Fruit fly (Drosophila melanogaster) whole organism, wandering third instar larva: ENCODE results near the gene mthl14.
A peak's percentile ranks its signal among the peaks of the same experiment; 100 is the strongest.

Experiments
- Abd-B ChIP-seq: fragments of >200 bp; optimal IDR thresholded peaks from 2 replicates; lab custom pipeline; 2017; ENCODE audit warnings: missing biosample characterization, missing genetic modification characterization
- CG32264 ChIP-seq: fragments of 200-800 bp; sonication (Bioruptor generic); optimal IDR thresholded peaks from 2 replicates; lab custom pipeline; 2016; ENCODE audit warnings: missing biosample characterization, missing genetic modification characterization
- CG9705 ChIP-seq: fragments of 200-800 bp; sonication (Bioruptor generic); optimal IDR thresholded peaks from 2 replicates; lab custom pipeline; 2018; ENCODE audit warnings: missing biosample characterization, mild to moderate bottlenecking, missing genetic modification characterization
- CrebA ChIP-seq: fragments of 200-800 bp; sonication (Bioruptor generic); optimal IDR thresholded peaks from 2 replicates; lab custom pipeline; 2016; ENCODE audit warnings: missing biosample characterization, mild to moderate bottlenecking, missing genetic modification characterization, borderline replicate concordance
- Dfd ChIP-seq: fragments of >200 bp; optimal IDR thresholded peaks from 2 replicates; lab custom pipeline; 2017; ENCODE audit warnings: missing biosample characterization, missing genetic modification characterization
- Dif ChIP-seq: fragments of 200-275, 200-300 bp; sonication (Bioruptor generic); optimal IDR thresholded peaks from 2 replicates; lab custom pipeline; 2018; ENCODE audit warnings: missing biosample characterization, missing genetic modification characterization; ENCODE audit not compliant: partially characterized antibody
- GATAd ChIP-seq: sonication (Bioruptor generic); optimal IDR thresholded peaks from 2 replicates; lab custom pipeline; 2016; ENCODE audit warnings: missing biosample characterization, missing genetic modification characterization
- HLH106 ChIP-seq: fragments of 200-800 bp; optimal IDR thresholded peaks from 3 replicates; lab custom pipeline; 2019; ENCODE audit warnings: missing biosample characterization, mild to moderate bottlenecking, missing genetic modification characterization, moderate library complexity
- Hnf4 ChIP-seq: fragments of 200-800 bp; sonication (Bioruptor generic); optimal IDR thresholded peaks from 2 replicates; lab custom pipeline; 2016; ENCODE audit warnings: missing biosample characterization, mild to moderate bottlenecking, missing genetic modification characterization
- Hr78 ChIP-seq: fragments of >200 bp; optimal IDR thresholded peaks from 2 replicates; lab custom pipeline; 2017; ENCODE audit warnings: missing biosample characterization, missing genetic modification characterization
- Hr83 ChIP-seq: fragments of 200-300 bp; sonication (Bioruptor generic); optimal IDR thresholded peaks from 2 replicates; lab custom pipeline; 2016; ENCODE audit warnings: missing biosample characterization, mild to moderate bottlenecking, missing genetic modification characterization, moderate library complexity; ENCODE audit not compliant: poor library complexity, severe bottlenecking
- Jra ChIP-seq: sonication (Bioruptor generic); optimal IDR thresholded peaks from 2 replicates; lab custom pipeline; 2016; ENCODE audit warnings: missing biosample characterization, missing genetic modification characterization
- Mio ChIP-seq: sonication (Bioruptor generic); optimal IDR thresholded peaks from 2 replicates; lab custom pipeline; 2016; ENCODE audit warnings: missing biosample characterization, missing genetic modification characterization
- Myc ChIP-seq: fragments of >200 bp; optimal IDR thresholded peaks from 2 replicates; lab custom pipeline; 2017
- N ChIP-seq: fragments of >200 bp; optimal IDR thresholded peaks from 2 replicates; lab custom pipeline; 2018; ENCODE audit warnings: missing biosample characterization, missing external identifiers, missing genetic modification characterization
- OdsH ChIP-seq: fragments of 200-800 bp; sonication (Bioruptor generic); optimal IDR thresholded peaks from 2 replicates; lab custom pipeline; 2016; ENCODE audit warnings: missing biosample characterization, mild to moderate bottlenecking, missing genetic modification characterization
- Rel ChIP-seq, 2 experiments: fragments of 200-800 bp; sonication (Bioruptor generic) in 1 of 2; optimal IDR thresholded peaks; 2 replicates in 1 of 2; 3 replicates in 1 of 2; lab custom pipeline; 2016 to 2019; ENCODE audit warnings: mild to moderate bottlenecking in 2 of 2, missing biosample characterization in 2 of 2, missing genetic modification characterization in 2 of 2, moderate library complexity in 1 of 2
- Sp1 ChIP-seq: fragments of 200-800 bp; sonication (Bioruptor generic); optimal IDR thresholded peaks from 3 replicates; lab custom pipeline; 2019; ENCODE audit warnings: missing biosample characterization, mild to moderate bottlenecking, missing genetic modification characterization, moderate library complexity
- Vsx2 ChIP-seq: fragments of 200-300, 225-300 bp; sonication (Bioruptor generic); optimal IDR thresholded peaks from 2 replicates; lab custom pipeline; 2018; ENCODE audit warnings: missing biosample characterization, missing genetic modification characterization; ENCODE audit not compliant: partially characterized antibody
- br ChIP-seq: fragments of 200-800 bp; sonication (Bioruptor generic); optimal IDR thresholded peaks from 2 replicates; lab custom pipeline; 2016; ENCODE audit warnings: missing biosample characterization, missing genetic modification characterization
- brk ChIP-seq: fragments of 200-800 bp; sonication (Bioruptor generic); optimal IDR thresholded peaks from 2 replicates; lab custom pipeline; 2016; ENCODE audit warnings: missing biosample characterization, mild to moderate bottlenecking, missing genetic modification characterization
- dl ChIP-seq, 2 experiments: fragments of 175-275, 200-275 bp in 1 of 2; fragments of 200-275 bp in 1 of 2; sonication (Bioruptor generic); optimal IDR thresholded peaks; lab custom pipeline; 2018; ENCODE audit warnings: mild to moderate bottlenecking in 2 of 2, missing biosample characterization in 2 of 2, missing genetic modification characterization in 2 of 2, moderate library complexity in 2 of 2; ENCODE audit not compliant: partially characterized antibody in 2 of 2, insufficient read depth in 1 of 2
- dmrt93B ChIP-seq: fragments of 200-800 bp; sonication (Bioruptor generic); optimal IDR thresholded peaks from 2 replicates; lab custom pipeline; 2018; ENCODE audit warnings: missing biosample characterization, mild to moderate bottlenecking, missing genetic modification characterization
- dsf ChIP-seq: sonication (Bioruptor generic); optimal IDR thresholded peaks from 2 replicates; lab custom pipeline; 2016; ENCODE audit warnings: missing biosample characterization, missing genetic modification characterization, borderline replicate concordance
- ey ChIP-seq: fragments of 200-800 bp; sonication (Bioruptor generic); optimal IDR thresholded peaks from 2 replicates; lab custom pipeline; 2016; ENCODE audit warnings: missing biosample characterization, missing genetic modification characterization
- foxo ChIP-seq, 2 experiments: fragments of 200-800 bp; sonication (Bioruptor generic); optimal IDR thresholded peaks; 2 replicates in 1 of 2; 3 replicates in 1 of 2; lab custom pipeline; 2016 to 2017; ENCODE audit warnings: missing biosample characterization in 2 of 2, missing genetic modification characterization in 2 of 2
- fru ChIP-seq: fragments of 200-800 bp; sonication (Bioruptor generic); optimal IDR thresholded peaks from 3 replicates; lab custom pipeline; 2016; ENCODE audit warnings: missing biosample characterization, mild to moderate bottlenecking, missing genetic modification characterization
- h ChIP-seq: fragments of 200-800 bp; sonication (Bioruptor generic); optimal IDR thresholded peaks from 3 replicates; lab custom pipeline; 2016; ENCODE audit warnings: missing biosample characterization, mild to moderate bottlenecking, missing genetic modification characterization
- jim ChIP-seq: fragments of 175-275, 200-325 bp; sonication (Bioruptor generic); optimal IDR thresholded peaks from 2 replicates; lab custom pipeline; 2016; ENCODE audit warnings: missing biosample characterization, mild to moderate bottlenecking, missing genetic modification characterization
- lola ChIP-seq: fragments of >200 bp; optimal IDR thresholded peaks from 2 replicates; lab custom pipeline; 2017; ENCODE audit warnings: missing biosample characterization, missing genetic modification characterization
- pan ChIP-seq: fragments of >200 bp; optimal IDR thresholded peaks from 2 replicates; lab custom pipeline; 2017
- psq ChIP-seq: fragments of 200-800 bp; sonication (Bioruptor generic); optimal IDR thresholded peaks from 3 replicates; lab custom pipeline; 2017; ENCODE audit warnings: missing biosample characterization, mild to moderate bottlenecking, missing genetic modification characterization, moderate library complexity
- rgr ChIP-seq: fragments of 200-800 bp; sonication (Bioruptor generic); optimal IDR thresholded peaks from 3 replicates; lab custom pipeline; 2016; ENCODE audit warnings: missing biosample characterization, mild to moderate bottlenecking, missing genetic modification characterization
- sage ChIP-seq: fragments of 200-800 bp; sonication (Bioruptor generic); optimal IDR thresholded peaks from 2 replicates; lab custom pipeline; 2016; ENCODE audit warnings: missing biosample characterization, mild to moderate bottlenecking, missing genetic modification characterization
- sv ChIP-seq: fragments of 200-800 bp; sonication (Bioruptor generic); optimal IDR thresholded peaks from 3 replicates; lab custom pipeline; 2016; ENCODE audit warnings: missing biosample characterization, missing genetic modification characterization
- tai ChIP-seq: sonication (Bioruptor generic); optimal IDR thresholded peaks from 2 replicates; lab custom pipeline; 2016; ENCODE audit warnings: missing biosample characterization, missing genetic modification characterization
- usp ChIP-seq: fragments of >200 bp; optimal IDR thresholded peaks from 2 replicates; lab custom pipeline; 2017; ENCODE audit warnings: missing biosample characterization, missing genetic modification characterization
- woc ChIP-seq: sonication (Bioruptor generic); optimal IDR thresholded peaks from 2 replicates; lab custom pipeline; 2016; ENCODE audit warnings: missing biosample characterization, mild to moderate bottlenecking, missing genetic modification characterization

Gene mthl14

DNA sequence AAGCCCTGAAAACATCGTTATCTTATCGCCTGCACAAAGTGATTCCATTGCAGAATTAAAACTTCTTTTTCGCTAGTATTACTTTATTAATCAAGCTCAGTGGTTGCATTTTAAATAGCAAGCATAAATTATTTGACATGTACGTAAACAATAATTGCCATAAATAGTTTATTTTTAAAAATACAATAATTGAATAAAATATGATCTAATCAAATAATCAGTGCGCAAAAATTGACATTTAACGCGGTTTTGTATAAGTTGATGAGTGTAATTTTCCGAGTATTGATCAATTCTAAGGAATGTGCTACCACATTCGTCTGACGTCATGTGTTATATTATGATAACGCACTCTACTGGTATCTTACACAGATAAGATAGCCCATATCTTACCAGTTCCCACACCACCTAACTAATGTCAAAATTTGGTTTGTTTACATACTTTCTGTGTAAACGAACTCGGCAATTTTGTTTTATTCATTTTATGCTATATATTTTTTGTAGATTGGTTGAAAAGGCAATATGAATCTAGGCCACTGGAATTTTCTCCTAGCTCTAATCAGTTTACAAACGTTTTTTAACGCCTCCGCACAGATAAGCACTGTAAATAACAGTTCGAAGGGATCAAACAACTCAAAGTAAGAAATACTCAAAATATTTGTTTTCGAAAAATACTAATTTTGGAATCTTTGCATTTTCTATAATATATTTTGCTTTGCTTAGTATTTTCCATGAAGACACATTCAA, at the start of gene mthl14:
Gene mthl14, plus strand, starts transcription at position 10 of the 744 bp plus-strand sequence.
- TF ChIP-seq Jra, result no peak
- no peak for TF ChIP-seq HLH106 (tag; lab: Kevin White, UChicago)
- TF ChIP-seq Mio (GFP tag; lab: Kevin White, UChicago), result no peak
- TF ChIP-seq Dif, result no peak
- no peak for TF ChIP-seq tai (GFP tag; lab: Kevin White, UChicago)

dm6 chr3L:199050-199745, 48.1 kb upstream of the mthl14 start:
- TF ChIP-seq OdsH (GFP tag; lab: Kevin White, UChicago), result no peak
- peak; percentile 98 for TF ChIP-seq Dif
- TF ChIP-seq Rel (GFP tag; optimal IDR thresholded peaks at IDR 0.05; lab: Kevin White, UChicago), result no peak
- TF ChIP-seq Rel (tag; optimal IDR thresholded peaks at IDR 0.05; lab: Kevin White, UChicago), result peak; percentile 12
- peak in 1 of 2 experiments; percentile 64 for TF ChIP-seq dl (GFP tag; optimal IDR thresholded peaks at IDR 0.05; lab: Kevin White, UChicago; ENCODE audit: insufficient read depth in 1 of 2, partially characterized antibody in 2 of 2)
- TF ChIP-seq, all 38 proteins: peak for 3

- TF ChIP-seq tai (GFP tag; lab: Kevin White, UChicago) (no peak), Vsx2 (no peak), CG32264 (GFP tag; lab: Kevin White, UChicago) (no peak), pan (no peak), Jra (no peak), GATAd (GFP tag; lab: Kevin White, UChicago) (no peak), Dfd (GFP tag; lab: Kevin White, UChicago) (no peak), woc (GFP tag; lab: Kevin White, UChicago) (no peak), HLH106 (tag; lab: Kevin White, UChicago) (peak; percentile 78), usp (no peak), rgr (GFP tag; lab: Kevin White, UChicago) (peak; percentile 73), ey (GFP tag; lab: Kevin White, UChicago) (no peak), foxo (GFP tag; optimal IDR thresholded peaks at IDR 0.05; lab: Kevin White, UChicago) (peak in 1 of 2 experiments; percentile 75), Myc (lab: Kevin White, UChicago) (no peak), Sp1 (peak; percentile 69), Hnf4 (no peak), dsf (GFP tag; lab: Kevin White, UChicago) (no peak), Mio (GFP tag; lab: Kevin White, UChicago) (no peak), lola (GFP tag; lab: Kevin White, UChicago) (no peak), h (GFP tag; lab: Kevin White, UChicago) (peak; percentile 17), Rel (GFP tag; optimal IDR thresholded peaks at IDR 0.05; lab: Kevin White, UChicago) (peak; percentile 6), Rel (tag; optimal IDR thresholded peaks at IDR 0.05; lab: Kevin White, UChicago) (no peak), dmrt93B (GFP tag; lab: Kevin White, UChicago) (peak; percentile 60), sv (peak; percentile 12), psq (peak; percentile 52), Hr83 (GFP tag; lab: Kevin White, UChicago) (peak; percentile 89), dl (GFP tag; optimal IDR thresholded peaks at IDR 0.05; lab: Kevin White, UChicago; ENCODE audit: insufficient read depth in 1 of 2, partially characterized antibody in 2 of 2) (no peak), sage (no peak), N (no peak), jim (GFP tag; lab: Kevin White, UChicago) (no peak), OdsH (GFP tag; lab: Kevin White, UChicago) (peak; percentile 68), CrebA (GFP tag; lab: Kevin White, UChicago) (no peak), Dif (no peak), fru (peak; percentile 6), br (GFP tag; lab: Kevin White, UChicago) (no peak), Hr78 (no peak), CG9705 (GFP tag; lab: Kevin White, UChicago) (peak; percentile 57), Abd-B (no peak), brk (GFP tag; lab: Kevin White, UChicago) (no peak)
- TF ChIP-seq, all 38 proteins: peak for 13
Observed at dm6 chr3L:199754-200596, 47.3 kb upstream of the mthl14 start, which contains the start of the genes rno and mri. Gene rno (minus strand): TSS chr3L:199762. Gene mri (plus strand): TSS chr3L:200174.
